Worm (Caenorhabditis elegans) whole organism, midembryonic: ENCODE results near the gene C12D12.3.

Experiments used
- T22C8.4 ChIP-seq: fragments of 200-800 bp; sonication (Bioruptor generic); IDR thresholded peaks from 2 replicates; pipeline ENCODE4 v1.3.6; 2022; ENCODE audit warnings: missing genetic modification characterization, missing compliant biosample characterization
- cog-1 ChIP-seq: sonication (generic microtip); optimal IDR thresholded peaks from 2 replicates; lab custom pipeline; 2016; ENCODE audit warnings: missing genetic modification characterization, missing compliant biosample characterization
- flt-1 ChIP-seq: fragments of 200-800 bp; sonication (Bioruptor generic); IDR thresholded peaks from 2 replicates; pipeline ENCODE4 v1.3.6; 2022; ENCODE audit warnings: missing genetic modification characterization, missing compliant biosample characterization
- klf-2 ChIP-seq: fragments of 200-800 bp; sonication (Bioruptor generic); conservative IDR thresholded peaks from 2 replicates; pipeline ENCODE4 v1.3.6; 2022; ENCODE audit warnings: missing genetic modification reagents, missing genetic modification characterization, missing compliant biosample characterization
- med-1 ChIP-seq: sonication (generic microtip); optimal IDR thresholded peaks from 2 replicates; lab custom pipeline; 2017; ENCODE audit warnings: missing genetic modification characterization, mild to moderate bottlenecking, missing compliant biosample characterization, antibody characterized with exemption, missing genetic modification reagents; ENCODE audit not compliant: insufficient read depth
- ref-1 ChIP-seq: fragments of 200-800 bp; sonication (Bioruptor generic); conservative IDR thresholded peaks from 2 replicates; pipeline ENCODE4 v1.3.6; 2022; ENCODE audit warnings: missing genetic modification reagents, missing genetic modification characterization, missing compliant biosample characterization
- tab-1 ChIP-seq: fragments of 200-800 bp; sonication (Bioruptor generic); IDR thresholded peaks from 2 replicates; pipeline ENCODE4 v1.3.6; 2022; ENCODE audit warnings: missing genetic modification characterization, missing compliant biosample characterization
- ztf-23 ChIP-seq: fragments of 200-800 bp; sonication (Bioruptor generic); IDR thresholded peaks from 2 replicates; pipeline ENCODE4 v1.3.6; 2022; ENCODE audit warnings: missing genetic modification reagents, missing genetic modification characterization, missing compliant biosample characterization
- ztf-29 ChIP-seq: fragments of 200-800 bp; sonication (Bioruptor generic); IDR thresholded peaks from 2 replicates; pipeline ENCODE4 v1.3.6; 2022; ENCODE audit warnings: missing genetic modification reagents, missing genetic modification characterization, missing compliant biosample characterization

The C12D12.3 gene

ce11 chrX:3500903-3501302 lies 11.8 kb downstream of the C12D12.3 start:
- TF ChIP-seq flt-1 (GFP tag; lab: Robert Waterston, UW) (no peak), tab-1 (no peak), ztf-23 (GFP tag; lab: Robert Waterston, UW) (no peak), T22C8.4 (GFP tag; lab: Robert Waterston, UW) (no peak)

- no peak for TF ChIP-seq ztf-23 (GFP tag; lab: Robert Waterston, UW)
- no peak for TF ChIP-seq T22C8.4 (GFP tag; lab: Robert Waterston, UW)
- no peak for TF ChIP-seq med-1 (GFP tag; lab: Kevin White, UChicago)
- no peak for TF ChIP-seq cog-1 (tag; lab: Kevin White, UChicago)
- TF ChIP-seq klf-2 (GFP tag; lab: Robert Waterston, UW): no peak
- no peak for TF ChIP-seq tab-1
- no peak for TF ChIP-seq ztf-29 (GFP tag; lab: Robert Waterston, UW)
- TF ChIP-seq ref-1 (GFP tag; lab: Robert Waterston, UW): no peak
- TF ChIP-seq flt-1 (GFP tag; lab: Robert Waterston, UW): no peak
These were observed 13.9 kb downstream of the C12D12.3 start for ce11 chrX:3503025-3503424.

DNA sequence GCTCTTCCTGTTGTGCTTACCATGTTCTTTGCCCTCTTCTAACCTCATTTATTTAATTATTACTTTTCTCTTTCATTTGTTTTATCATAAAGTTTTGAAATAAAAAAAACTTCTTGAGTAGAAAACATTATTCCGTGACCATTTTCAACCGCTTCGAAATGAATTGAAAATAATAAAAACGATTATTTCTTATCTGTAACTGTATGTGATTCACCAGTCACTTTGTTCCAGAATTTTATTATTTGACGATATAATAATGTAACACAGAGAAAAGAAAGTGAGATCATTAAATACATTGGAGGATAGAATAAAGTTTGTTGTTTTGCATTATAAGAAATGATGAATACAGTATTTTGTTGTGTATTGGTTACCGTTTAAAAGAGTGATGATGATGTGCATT lies 16.0 kb downstream of the C12D12.3 start:
- TF ChIP-seq klf-2 (GFP tag; lab: Robert Waterston, UW) (no peak), tab-1 (no peak), T22C8.4 (GFP tag; lab: Robert Waterston, UW) (no peak), cog-1 (tag; lab: Kevin White, UChicago) (no peak), ztf-23 (GFP tag; lab: Robert Waterston, UW) (no peak), ztf-29 (GFP tag; lab: Robert Waterston, UW) (no peak), ref-1 (GFP tag; lab: Robert Waterston, UW) (no peak), med-1 (GFP tag; lab: Kevin White, UChicago) (no peak)

DNA sequence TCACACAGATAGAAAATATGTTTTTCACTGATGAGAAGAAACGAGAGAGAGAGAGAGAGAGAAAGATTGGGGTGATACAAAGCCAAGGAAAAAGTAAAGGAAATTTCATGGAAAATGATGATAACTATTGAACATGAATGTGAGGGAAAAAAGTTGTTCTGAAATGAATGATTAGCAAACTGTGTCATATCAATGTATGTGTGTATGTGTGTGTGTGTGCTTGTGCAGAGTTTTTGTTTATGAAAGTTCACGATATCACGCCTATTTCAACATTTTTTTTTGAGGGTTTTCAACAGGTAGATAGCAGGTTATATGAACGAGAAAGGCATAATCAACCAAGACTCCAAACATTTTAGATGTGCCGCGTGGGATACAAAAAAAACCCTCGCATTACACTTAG lies 17.5 kb downstream of the C12D12.3 start:
- TF ChIP-seq ztf-23 (GFP tag; lab: Robert Waterston, UW): no peak
- TF ChIP-seq ref-1 (GFP tag; lab: Robert Waterston, UW): no peak

ce11 chrX:3507214-3507613 lies 18.1 kb downstream of the C12D12.3 start:
- TF ChIP-seq flt-1 (GFP tag; lab: Robert Waterston, UW) (no peak), ztf-23 (GFP tag; lab: Robert Waterston, UW) (no peak), ref-1 (GFP tag; lab: Robert Waterston, UW) (no peak), klf-2 (GFP tag; lab: Robert Waterston, UW) (no peak), ztf-29 (GFP tag; lab: Robert Waterston, UW) (no peak), T22C8.4 (GFP tag; lab: Robert Waterston, UW) (no peak), cog-1 (tag; lab: Kevin White, UChicago) (no peak), med-1 (GFP tag; lab: Kevin White, UChicago) (no peak), tab-1 (no peak)

- TF ChIP-seq tab-1 (no peak), med-1 (GFP tag; lab: Kevin White, UChicago) (no peak), flt-1 (GFP tag; lab: Robert Waterston, UW) (no peak), klf-2 (GFP tag; lab: Robert Waterston, UW) (no peak), ref-1 (GFP tag; lab: Robert Waterston, UW) (no peak), cog-1 (tag; lab: Kevin White, UChicago) (no peak), T22C8.4 (GFP tag; lab: Robert Waterston, UW) (no peak)
These were observed 19.8 kb downstream of the C12D12.3 start, which contains the start of gene sox-4 for ce11 chrX:3508906-3509305. sox-4 (minus strand) TSS chrX:3509006.

DNA sequence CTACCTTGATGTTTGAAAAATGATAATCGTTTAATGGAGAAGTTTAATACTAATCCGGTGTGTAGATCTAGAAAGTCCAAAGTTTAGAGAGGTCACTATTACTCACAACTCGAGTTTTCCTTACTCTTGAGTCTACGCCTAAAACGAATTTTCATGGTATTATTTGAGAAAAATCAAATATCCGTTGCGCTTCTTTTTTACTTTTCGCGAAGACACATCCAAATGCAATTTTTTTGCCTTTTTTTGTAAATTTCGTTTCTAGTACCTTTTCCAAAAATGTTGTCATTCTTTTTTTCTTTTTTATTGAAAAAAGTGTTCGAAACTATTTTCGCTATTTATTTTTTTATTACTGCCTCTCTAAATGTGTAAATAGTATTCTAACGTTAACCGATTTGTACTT lies 24.6 kb downstream of the C12D12.3 start:
- TF ChIP-seq ref-1 (GFP tag; lab: Robert Waterston, UW) (no peak), T22C8.4 (GFP tag; lab: Robert Waterston, UW) (no peak), med-1 (GFP tag; lab: Kevin White, UChicago) (no peak), flt-1 (GFP tag; lab: Robert Waterston, UW) (no peak), cog-1 (tag; lab: Kevin White, UChicago) (no peak), klf-2 (GFP tag; lab: Robert Waterston, UW) (no peak), ztf-23 (GFP tag; lab: Robert Waterston, UW) (no peak), tab-1 (no peak), ztf-29 (GFP tag; lab: Robert Waterston, UW) (no peak)

DNA sequence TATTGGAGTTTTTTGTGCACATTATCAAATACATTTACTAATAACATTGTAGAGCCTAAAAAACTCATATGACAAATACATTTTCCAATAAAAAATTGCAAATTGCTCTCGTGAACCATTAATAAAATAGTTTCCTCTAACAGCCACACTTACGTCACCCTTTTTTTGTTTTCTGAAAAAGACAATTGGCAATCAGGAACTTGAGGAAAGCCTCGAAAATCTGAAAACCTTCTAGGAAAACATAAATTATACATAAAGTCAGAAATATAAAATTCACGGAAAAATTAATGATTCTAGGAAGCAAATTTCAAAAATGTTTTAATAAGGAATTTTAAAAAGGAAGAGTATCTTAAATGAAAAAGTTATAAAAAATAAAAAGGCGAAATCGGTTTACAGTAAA lies 28.0 kb downstream of the C12D12.3 start:
- TF ChIP-seq ztf-29 (GFP tag; lab: Robert Waterston, UW): no peak
- no peak for TF ChIP-seq flt-1 (GFP tag; lab: Robert Waterston, UW)
- no peak for TF ChIP-seq ztf-23 (GFP tag; lab: Robert Waterston, UW)

DNA sequence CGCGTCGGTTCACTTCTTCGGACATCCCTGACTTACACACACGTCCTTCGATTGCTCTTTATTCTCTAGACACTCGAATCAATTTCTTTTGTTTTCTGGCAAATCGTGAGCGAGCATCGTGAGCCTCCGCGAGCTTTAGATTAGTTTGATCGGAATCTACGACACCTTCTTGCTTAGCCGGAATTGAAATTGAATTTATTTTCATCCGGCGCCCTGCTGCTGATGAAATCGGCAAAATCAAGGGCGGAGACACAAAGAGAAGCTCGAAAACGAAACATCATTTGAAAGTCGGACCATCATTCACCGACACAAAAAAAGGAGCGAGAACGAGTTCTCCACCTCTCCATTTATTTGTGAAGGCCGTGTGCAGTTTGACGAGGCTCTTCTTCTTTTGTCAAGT lies 29.4 kb downstream of the C12D12.3 start, which contains the start of gene npr-16:
Gene npr-16 (plus strand): TSS at position 301 of the 400 bp plus-strand sequence.
- TF ChIP-seq med-1 (GFP tag; lab: Kevin White, UChicago): no peak
- TF ChIP-seq ref-1 (GFP tag; lab: Robert Waterston, UW): no peak
- TF ChIP-seq klf-2 (GFP tag; lab: Robert Waterston, UW): no peak
- TF ChIP-seq ztf-23 (GFP tag; lab: Robert Waterston, UW): no peak
- TF ChIP-seq cog-1 (tag; lab: Kevin White, UChicago): no peak
- TF ChIP-seq tab-1: no peak
- TF ChIP-seq flt-1 (GFP tag; lab: Robert Waterston, UW): no peak
- no peak for TF ChIP-seq ztf-29 (GFP tag; lab: Robert Waterston, UW)
- TF ChIP-seq T22C8.4 (GFP tag; lab: Robert Waterston, UW): no peak

DNA sequence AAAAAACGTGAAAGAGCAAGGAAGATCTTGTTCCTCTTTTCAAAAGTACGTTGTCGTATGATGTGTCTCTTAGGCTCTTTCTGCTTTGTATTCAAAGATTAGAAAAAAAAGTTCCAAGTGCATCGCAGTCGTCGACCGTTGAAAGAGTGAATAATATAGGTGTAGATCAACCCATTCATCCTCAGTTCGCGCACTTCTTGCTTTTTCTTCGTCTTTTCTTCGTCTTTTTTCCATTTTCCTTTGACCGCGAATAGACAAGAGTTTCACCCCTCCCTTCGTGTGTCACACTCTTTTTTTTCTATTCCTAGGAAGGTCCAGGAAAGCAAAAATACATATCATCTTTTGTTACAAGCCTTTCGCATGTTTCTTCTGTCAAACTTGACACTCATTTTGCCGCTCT lies 37.6 kb downstream of the C12D12.3 start:
- no peak for TF ChIP-seq cog-1 (tag; lab: Kevin White, UChicago)
- TF ChIP-seq ztf-29 (GFP tag; lab: Robert Waterston, UW): no peak
- no peak for TF ChIP-seq ztf-23 (GFP tag; lab: Robert Waterston, UW)
- no peak for TF ChIP-seq ref-1 (GFP tag; lab: Robert Waterston, UW)
- TF ChIP-seq klf-2 (GFP tag; lab: Robert Waterston, UW): no peak
- no peak for TF ChIP-seq tab-1
- no peak for TF ChIP-seq T22C8.4 (GFP tag; lab: Robert Waterston, UW)
- TF ChIP-seq flt-1 (GFP tag; lab: Robert Waterston, UW): no peak
